Worm (Caenorhabditis elegans): ENCODE measurements around the gene Y34B4A.7.

ce11 chrX:5278249-5278648 lies 34.1 kb downstream of the Y34B4A.7 start:
- TF ChIP-seq ref-1 (GFP tag; conservative IDR thresholded peaks at IDR 0.05) = no peak
- TF ChIP-seq klf-2 (GFP tag; conservative IDR thresholded peaks at IDR 0.05) = no peak
- TF ChIP-seq flt-1 (GFP tag; IDR thresholded peaks at IDR 0.05) = no peak
- no peak for TF ChIP-seq ztf-23 (GFP tag; IDR thresholded peaks at IDR 0.05)
- no peak for TF ChIP-seq tab-1 (GFP tag; IDR thresholded peaks at IDR 0.05)
- TF ChIP-seq cog-1 (tag; optimal IDR thresholded peaks at IDR 0.05) = no peak
- no peak for TF ChIP-seq ztf-29 (GFP tag; IDR thresholded peaks at IDR 0.05)
